Worm (Caenorhabditis elegans): ENCODE data around the gene amt-2.

The amt-2 gene

DNA sequence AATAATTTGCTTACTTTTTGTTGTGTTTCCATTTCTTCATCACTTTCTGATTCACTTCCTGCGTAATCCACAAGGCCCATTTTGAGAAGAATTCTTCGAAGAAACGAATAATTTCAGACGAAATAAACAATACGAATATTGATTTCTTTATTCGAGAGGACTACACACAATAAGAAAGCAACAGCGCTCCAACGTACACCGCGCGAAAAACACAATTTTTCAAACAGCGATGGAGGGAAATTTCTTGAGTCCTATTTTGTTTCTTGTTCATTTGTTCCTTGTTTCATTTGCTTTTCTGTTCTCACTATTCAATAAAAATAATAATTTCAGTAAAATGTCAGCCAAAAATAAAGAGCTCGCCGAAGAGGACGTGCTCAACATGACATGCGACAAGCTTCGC is 51.5 kb downstream of the amt-2 start, which contains the start of the genes prcc-1 and C39E9.12 (continued):
- TF ChIP-seq pag-3 (tag; optimal IDR thresholded peaks at IDR 0.05; ENCODE audit: borderline replicate concordance, insufficient read depth): no peak
- peak; percentile 46 for TF ChIP-seq nhr-85 (tag)
- TF ChIP-seq lin-35 (GFP tag; optimal IDR thresholded peaks at IDR 0.05): peak; percentile 92 to 97
- TF ChIP-seq lin-13 (GFP tag; optimal IDR thresholded peaks at IDR 0.05): peak; percentile 69
- TF ChIP-seq zip-4 (GFP tag; optimal IDR thresholded peaks at IDR 0.05): no peak
- no peak for TF ChIP-seq hpl-2 (GFP tag; optimal IDR thresholded peaks at IDR 0.05)
- peak; percentile 53 for TF ChIP-seq nhr-20 (tag; optimal IDR thresholded peaks at IDR 0.05)
- no peak for TF ChIP-seq mep-1 (tag; optimal IDR thresholded peaks at IDR 0.05)
- TF ChIP-seq ets-5 (GFP tag; IDR thresholded peaks at IDR 0.05): no peak
- TF ChIP-seq snpc-4 (tag; optimal IDR thresholded peaks at IDR 0.05): no peak
- TF ChIP-seq fkh-8 (tag; optimal IDR thresholded peaks at IDR 0.05): peak; percentile 56
- TF ChIP-seq nhr-28 (tag; optimal IDR thresholded peaks at IDR 0.05): no peak
- peak; percentile 73 to 91 for TF ChIP-seq lsy-2 (tag; optimal IDR thresholded peaks at IDR 0.05)
- peak; percentile 79 for TF ChIP-seq rnt-1 (tag; optimal IDR thresholded peaks at IDR 0.05)
- TF ChIP-seq ztf-11 (tag; optimal IDR thresholded peaks at IDR 0.05): no peak
- TF ChIP-seq F16B12.6 (tag; optimal IDR thresholded peaks at IDR 0.05): peak; percentile 66
- TF ChIP-seq dpl-1 (GFP tag; optimal IDR thresholded peaks at IDR 0.05): peak; percentile 88 to 95 (median 92)
- TF ChIP-seq nhr-47 (tag; optimal IDR thresholded peaks at IDR 0.05): peak; percentile 75
- peak in 1 of 2 experiments; percentile 56 for TF ChIP-seq mdl-1 (tag; optimal IDR thresholded peaks at IDR 0.05)
- peak; percentile 54 for TF ChIP-seq nhr-77 (tag; optimal IDR thresholded peaks at IDR 0.05)
- TF ChIP-seq efl-3 (GFP tag; optimal IDR thresholded peaks at IDR 0.05): no peak
- TF ChIP-seq swsn-7 (tag; optimal IDR thresholded peaks at IDR 0.05): peak; percentile 62
- TF ChIP-seq grh-1 (GFP tag; IDR thresholded peaks at IDR 0.05): no peak
- no peak for TF ChIP-seq unc-98 (GFP tag; IDR thresholded peaks at IDR 0.05)
- TF ChIP-seq snu-23 (GFP tag; optimal IDR thresholded peaks at IDR 0.05): peak; percentile 80
- TF ChIP-seq alr-1 (tag; optimal IDR thresholded peaks at IDR 0.05; ENCODE audit: borderline replicate concordance): no peak
- TF ChIP-seq elt-3 (tag; optimal IDR thresholded peaks at IDR 0.05): peak in 1 of 6 experiments; percentile 67
- no peak for TF ChIP-seq nhr-11 (tag; optimal IDR thresholded peaks at IDR 0.05)
- peak; percentile 43; the same call in 1 of the 2 replicates for TF ChIP-seq nhr-19 (GFP tag; conservative IDR thresholded peaks at IDR 0.05)
- peak; percentile 67 for TF ChIP-seq lin-14 (GFP tag; optimal IDR thresholded peaks at IDR 0.05)
- TF ChIP-seq fos-1 (tag; optimal IDR thresholded peaks at IDR 0.05): peak; percentile 63
- TF ChIP-seq dsc-1 (tag; optimal IDR thresholded peaks at IDR 0.05): peak; percentile 21
- peak; percentile 27 to 78 (median 63) for TF ChIP-seq ceh-82 (tag; optimal IDR thresholded peaks at IDR 0.05)
- TF ChIP-seq skn-1 (tag; optimal IDR thresholded peaks at IDR 0.05): peak; percentile 66
- TF ChIP-seq C04F5.9 (tag; optimal IDR thresholded peaks at IDR 0.05): peak; percentile 14
- TF ChIP-seq mab-9 (GFP tag; IDR thresholded peaks at IDR 0.05): no peak
- peak; percentile 55 for TF ChIP-seq xbp-1 (tag; optimal IDR thresholded peaks at IDR 0.05)

DNA sequence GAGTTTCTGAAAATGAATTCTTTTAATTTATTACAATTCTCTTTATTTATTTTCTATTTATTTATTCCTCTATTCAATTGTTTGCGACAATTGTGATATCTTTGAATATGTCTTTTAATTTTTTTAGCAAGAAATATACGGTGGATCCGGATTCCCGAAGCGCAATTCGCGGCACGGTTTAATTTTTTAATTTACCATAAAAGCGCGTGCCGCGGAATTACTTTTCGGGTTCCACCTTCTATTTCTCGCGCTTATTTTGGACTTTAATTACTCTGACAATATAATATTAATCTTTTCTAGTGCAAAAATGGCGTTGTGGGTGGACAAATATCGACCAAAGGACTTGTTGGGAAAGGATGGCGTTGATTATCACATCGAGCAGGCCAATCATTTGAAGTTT is 53.3 kb downstream of the amt-2 start, which contains the start of gene rfc-3:
Gene rfc-3 (plus strand): TSS at position 301 of the 400 bp plus-strand sequence.
- TF ChIP-seq efl-1 (optimal IDR thresholded peaks at IDR 0.05) (no peak), efl-1 (GFP tag; optimal IDR thresholded peaks at IDR 0.05 in 1 of 2) (peak in 1 of 2 experiments; percentile 57), C04F5.9 (tag; optimal IDR thresholded peaks at IDR 0.05) (no peak), nhr-47 (tag; optimal IDR thresholded peaks at IDR 0.05) (no peak), fkh-8 (tag; optimal IDR thresholded peaks at IDR 0.05) (no peak)

All from whole organism, L1 larva.